Fruit fly (Drosophila melanogaster) whole organism, embryonic: ENCODE measurements around the gene dlg1.

Experiments used
- B-H2 ChIP-seq: fragments of 200-800 bp; sonication (Bioruptor generic); optimal IDR thresholded peaks from 2 replicates; lab custom pipeline; 2018; ENCODE audit warnings: missing biosample characterization, mild to moderate bottlenecking, missing genetic modification characterization
- CG11247 ChIP-seq: fragments of 200-800 bp; sonication (Bioruptor generic); IDR thresholded peaks from 2 replicates; pipeline ENCODE4 v1.3.6; 2022; ENCODE audit warnings: missing biosample characterization, missing genetic modification characterization
- CG12769 ChIP-seq: fragments of 200-800 bp; sonication (Bioruptor generic); optimal IDR thresholded peaks from 2 replicates; lab custom pipeline; 2019; ENCODE audit warnings: missing biosample characterization, mild to moderate bottlenecking, missing genetic modification characterization, moderate library complexity
- CG13123 ChIP-seq: fragments of 200-800 bp; sonication (Bioruptor generic); optimal IDR thresholded peaks from 2 replicates; lab custom pipeline; 2016; ENCODE audit warnings: missing biosample characterization, missing genetic modification characterization
- CG14965 ChIP-seq: fragments of 200-800 bp; sonication (Bioruptor generic); optimal IDR thresholded peaks from 2 replicates; lab custom pipeline; 2016; ENCODE audit warnings: missing biosample characterization, missing genetic modification characterization, borderline replicate concordance
- CG1602 ChIP-seq: fragments of 200-800 bp; sonication (Bioruptor generic); optimal IDR thresholded peaks from 3 replicates; lab custom pipeline; 2016; ENCODE audit warnings: missing biosample characterization, missing genetic modification characterization
- CG1603 ChIP-seq: fragments of 200-800 bp; sonication (Bioruptor generic); optimal IDR thresholded peaks from 2 replicates; lab custom pipeline; 2019; ENCODE audit warnings: missing biosample characterization, mild to moderate bottlenecking, missing genetic modification characterization, moderate library complexity
- CG17328 ChIP-seq: fragments of 200-800 bp; sonication (Bioruptor generic); IDR thresholded peaks from 2 replicates; pipeline ENCODE4 v1.3.6; 2022; ENCODE audit warnings: missing biosample characterization, missing genetic modification characterization
- CG17912 ChIP-seq: fragments of 200-800 bp; sonication (Bioruptor generic); optimal IDR thresholded peaks from 2 replicates; lab custom pipeline; 2018; ENCODE audit warnings: missing biosample characterization, mild to moderate bottlenecking, missing genetic modification characterization
- CG2678 ChIP-seq: fragments of 200-800 bp; sonication (Bioruptor generic); optimal IDR thresholded peaks from 3 replicates; lab custom pipeline; 2019; ENCODE audit warnings: missing biosample characterization, mild to moderate bottlenecking, missing genetic modification characterization, moderate library complexity
- CG2875 ChIP-seq: fragments of 200-800 bp; sonication (Bioruptor generic); optimal IDR thresholded peaks from 2 replicates; lab custom pipeline; 2017; ENCODE audit warnings: missing biosample characterization, mild to moderate bottlenecking, missing genetic modification characterization, missing genetic modification reagents
- CG32532 ChIP-seq: fragments of 200-800 bp; sonication (Bioruptor generic); IDR thresholded peaks from 2 replicates; pipeline ENCODE4 v1.3.6; 2022; ENCODE audit warnings: missing biosample characterization, missing genetic modification characterization
- CG8924 ChIP-seq: fragments of 200-800 bp; optimal IDR thresholded peaks from 3 replicates; lab custom pipeline; 2019; ENCODE audit warnings: missing biosample characterization, mild to moderate bottlenecking, missing genetic modification characterization, moderate library complexity
- CG9876 ChIP-seq: fragments of 200-800 bp; sonication (Bioruptor generic); optimal IDR thresholded peaks from 2 replicates; lab custom pipeline; 2016; ENCODE audit warnings: missing biosample characterization, missing genetic modification characterization
- CG9932 ChIP-seq: fragments of 200-800 bp; sonication (Bioruptor generic); IDR thresholded peaks from 2 replicates; pipeline ENCODE4 v1.3.6; 2022; ENCODE audit warnings: missing biosample characterization, missing genetic modification characterization
- Chrac-16 ChIP-seq: fragments of 200-800 bp; sonication (Bioruptor generic); optimal IDR thresholded peaks from 3 replicates; lab custom pipeline; 2016; ENCODE audit warnings: missing biosample characterization, missing genetic modification characterization
- Doc3 ChIP-seq: fragments of 200-800 bp; sonication (Bioruptor generic); IDR thresholded peaks from 3 replicates; pipeline ENCODE4 v1.3.6; 2022; ENCODE audit warnings: missing biosample characterization, missing genetic modification characterization; ENCODE audit not compliant: partially characterized antibody
- HLH4C ChIP-seq: fragments of 200-800 bp; sonication (Bioruptor generic); IDR thresholded peaks from 3 replicates; pipeline ENCODE4 v1.3.6; 2022; ENCODE audit warnings: missing biosample characterization, missing genetic modification characterization; ENCODE audit not compliant: partially characterized antibody
- Hr3 ChIP-seq: fragments of 200-800 bp; sonication (Bioruptor generic); optimal IDR thresholded peaks from 3 replicates; lab custom pipeline; 2016; ENCODE audit warnings: missing biosample characterization, missing genetic modification characterization
- MESR4 ChIP-seq: fragments of 200-800 bp; sonication (Bioruptor generic); optimal IDR thresholded peaks from 2 replicates; lab custom pipeline; 2018; ENCODE audit warnings: missing biosample characterization, mild to moderate bottlenecking, missing genetic modification characterization, moderate library complexity
- Mes4 ChIP-seq: fragments of 200-800 bp; sonication (Bioruptor generic); optimal IDR thresholded peaks from 2 replicates; lab custom pipeline; 2016; ENCODE audit warnings: missing biosample characterization, missing genetic modification characterization
- Nf-YA ChIP-seq: fragments of 200-800 bp; sonication (Bioruptor generic); IDR thresholded peaks from 2 replicates; pipeline ENCODE4 v1.3.6; 2022; ENCODE audit warnings: missing biosample characterization, missing genetic modification characterization
- Oli ChIP-seq: fragments of 200-800 bp; sonication (Bioruptor generic); optimal IDR thresholded peaks from 2 replicates; lab custom pipeline; 2018; ENCODE audit warnings: missing biosample characterization, mild to moderate bottlenecking, missing genetic modification characterization, moderate library complexity
- Pdp1 ChIP-seq, 2 experiments: fragments of 200-800 bp; sonication (Bioruptor generic); optimal IDR thresholded peaks; 3 replicates each; lab custom pipeline; 2016; ENCODE audit warnings: missing biosample characterization in 2 of 2, missing genetic modification characterization in 2 of 2, mild to moderate bottlenecking in 1 of 2, moderate library complexity in 1 of 2
- Rx ChIP-seq: fragments of 200-800 bp; sonication (Bioruptor generic); IDR thresholded peaks from 2 replicates; pipeline ENCODE4 v1.3.6; 2022; ENCODE audit warnings: missing biosample characterization, missing genetic modification characterization
- Sox100B ChIP-seq: fragments of 200-800 bp; sonication (Bioruptor generic); optimal IDR thresholded peaks from 3 replicates; lab custom pipeline; 2018; ENCODE audit warnings: missing biosample characterization, mild to moderate bottlenecking, missing genetic modification characterization
- Sox102F ChIP-seq: fragments of 200-800 bp; sonication (Bioruptor generic); optimal IDR thresholded peaks from 2 replicates; lab custom pipeline; 2018; ENCODE audit warnings: missing biosample characterization, mild to moderate bottlenecking, missing genetic modification characterization, moderate library complexity
- Spps ChIP-seq: fragments of 200-800 bp; sonication (Bioruptor generic); optimal IDR thresholded peaks from 2 replicates; lab custom pipeline; 2018; ENCODE audit warnings: missing biosample characterization, mild to moderate bottlenecking, missing genetic modification characterization
- aop ChIP-seq: fragments of 200-800 bp; sonication (Bioruptor generic); IDR thresholded peaks from 2 replicates; pipeline ENCODE4 v1.3.6; 2022; ENCODE audit warnings: missing biosample characterization, missing genetic modification characterization
- ash1 ChIP-seq: fragments of 200-800 bp; sonication (Bioruptor generic); optimal IDR thresholded peaks from 2 replicates; lab custom pipeline; 2018; ENCODE audit warnings: missing biosample characterization, mild to moderate bottlenecking, missing genetic modification characterization
- btn ChIP-seq: fragments of 200-800 bp; sonication (Bioruptor generic); optimal IDR thresholded peaks from 2 replicates; lab custom pipeline; 2016; ENCODE audit warnings: missing biosample characterization, missing genetic modification characterization
- chif ChIP-seq, 2 experiments: fragments of 200-800 bp; sonication (Bioruptor generic); optimal IDR thresholded peaks; 3 replicates each; lab custom pipeline; 2016; ENCODE audit warnings: missing biosample characterization in 2 of 2, missing genetic modification characterization in 2 of 2
- exex ChIP-seq: fragments of 200-800 bp; sonication (Bioruptor generic); optimal IDR thresholded peaks from 4 replicates; lab custom pipeline; 2018; ENCODE audit warnings: missing biosample characterization, mild to moderate bottlenecking, missing genetic modification characterization, moderate library complexity
- ftz-f1 ChIP-seq: fragments of 200-800 bp; sonication (Bioruptor generic); optimal IDR thresholded peaks from 2 replicates; lab custom pipeline; 2016; ENCODE audit warnings: missing biosample characterization, missing genetic modification characterization
- gce ChIP-seq: fragments of 200-800 bp; sonication (Bioruptor generic); IDR thresholded peaks from 3 replicates; pipeline ENCODE4 v1.3.6; 2022; ENCODE audit warnings: missing biosample characterization, missing genetic modification characterization
- hbn ChIP-seq: fragments of 200-800 bp; sonication (Bioruptor generic); IDR thresholded peaks from 2 replicates; pipeline ENCODE4 v1.3.6; 2022; ENCODE audit warnings: missing biosample characterization, missing genetic modification characterization; ENCODE audit not compliant: partially characterized antibody
- lab ChIP-seq: fragments of 200-800 bp; sonication (Bioruptor generic); optimal IDR thresholded peaks from 3 replicates; lab custom pipeline; 2017; ENCODE audit warnings: missing biosample characterization, missing genetic modification characterization, mild to moderate bottlenecking, moderate library complexity, missing genetic modification reagents
- lov ChIP-seq, 2 experiments: fragments of 200-800 bp in 1 of 2; fragments of >200 bp in 1 of 2; sonication (Bioruptor generic) in 1 of 2; IDR thresholded peaks in 1 of 2; optimal IDR thresholded peaks in 1 of 2; 2 replicates in 1 of 2; 3 replicates in 1 of 2; pipeline versions ENCODE4 v1.3.6 to Lab custom; 2017 to 2022; ENCODE audit warnings: missing biosample characterization in 1 of 2, missing genetic modification characterization in 1 of 2
- luna ChIP-seq: fragments of 200-800 bp; sonication (Bioruptor generic); optimal IDR thresholded peaks from 2 replicates; lab custom pipeline; 2016; ENCODE audit warnings: missing biosample characterization, missing genetic modification characterization
- nau ChIP-seq: fragments of 200-800 bp; sonication (Bioruptor generic); optimal IDR thresholded peaks from 3 replicates; lab custom pipeline; 2017; ENCODE audit warnings: missing biosample characterization, mild to moderate bottlenecking, missing genetic modification characterization, missing genetic modification reagents
- pho ChIP-seq: fragments of 200-800 bp; sonication (Bioruptor generic); optimal IDR thresholded peaks from 2 replicates; lab custom pipeline; 2016; ENCODE audit warnings: missing biosample characterization, missing genetic modification characterization
- slp2 ChIP-seq: fragments of 200-800 bp; sonication (Bioruptor generic); optimal IDR thresholded peaks from 2 replicates; lab custom pipeline; 2016; ENCODE audit warnings: missing biosample characterization, missing genetic modification characterization
- sqz ChIP-seq: fragments of 200-800 bp; sonication (Bioruptor generic); optimal IDR thresholded peaks from 3 replicates; lab custom pipeline; 2018; ENCODE audit warnings: missing biosample characterization, mild to moderate bottlenecking, missing genetic modification characterization
- toy ChIP-seq: fragments of 200-800 bp; sonication (Bioruptor generic); IDR thresholded peaks from 2 replicates; pipeline ENCODE4 v1.3.6; 2022; ENCODE audit warnings: missing biosample characterization, missing genetic modification characterization
- trh ChIP-seq: fragments of 200-800 bp; sonication (Bioruptor generic); optimal IDR thresholded peaks from 2 replicates; lab custom pipeline; 2016; ENCODE audit warnings: missing biosample characterization, missing genetic modification characterization
- twi ChIP-seq: fragments of 200-800 bp; optimal IDR thresholded peaks from 2 replicates; lab custom pipeline; 2019; ENCODE audit warnings: missing biosample characterization, mild to moderate bottlenecking, missing genetic modification characterization, moderate library complexity
- wdn ChIP-seq: fragments of 200-800 bp; sonication (Bioruptor generic); IDR thresholded peaks from 2 replicates; pipeline ENCODE4 v1.3.6; 2022; ENCODE audit warnings: missing biosample characterization, missing genetic modification characterization

Gene dlg1

dm6 chrX:11338973-11339867 lies 30.2 kb upstream of the dlg1 start (continued):
- TF ChIP-seq Doc3 (peak; percentile 78), CG9932 (peak; percentile 78), CG14965 (GFP tag; lab: Kevin White, UChicago) (no peak), ftz-f1 (GFP tag; lab: Kevin White, UChicago) (no peak), btn (GFP tag; lab: Kevin White, UChicago) (no peak), Nf-YA (GFP tag; lab: Robert Waterston, UW) (no peak), twi (tag; lab: Kevin White, UChicago) (peak; percentile 15), CG13123 (peak; percentile 45), CG11247 (peak; percentile 51; the same call in 1 of the 2 replicates), gce (no peak), Spps (no peak), Chrac-16 (GFP tag; lab: Kevin White, UChicago) (peak; percentile 47), trh (GFP tag; lab: Kevin White, UChicago) (no peak), toy (GFP tag; lab: Robert Waterston, UW) (no peak), lab (peak; percentile 12), Mes4 (peak; percentile 15), Sox100B (GFP tag; lab: Kevin White, UChicago) (no peak), ash1 (GFP tag; lab: Kevin White, UChicago) (no peak), CG8924 (tag; lab: Kevin White, UChicago) (peak; percentile 81), CG17328 (no peak), nau (GFP tag; lab: Kevin White, UChicago) (no peak), hbn (GFP tag; lab: Robert Waterston, UW) (peak; percentile 82), CG2678 (tag; lab: Kevin White, UChicago) (peak; percentile 23), aop (GFP tag; lab: Robert Waterston, UW) (no peak; the same call in none of the 2 replicates), luna (GFP tag; lab: Kevin White, UChicago) (no peak), slp2 (peak; percentile 31), sqz (GFP tag; lab: Kevin White, UChicago) (peak; percentile 68), Oli (tag; lab: Kevin White, UChicago) (no peak), wdn (GFP tag; lab: Robert Waterston, UW) (no peak), HLH4C (GFP tag; lab: Robert Waterston, UW) (peak; percentile 91), Pdp1 (GFP tag; optimal IDR thresholded peaks at IDR 0.05; lab: Kevin White, UChicago) (peak; percentile 58 to 65), CG1602 (no peak), CG1603 (tag; lab: Kevin White, UChicago) (peak; percentile 89), CG17912 (GFP tag; lab: Kevin White, UChicago) (no peak), MESR4 (GFP tag; lab: Kevin White, UChicago) (peak; percentile 53), chif (GFP tag; optimal IDR thresholded peaks at IDR 0.05; lab: Kevin White, UChicago) (peak in 1 of 2 experiments; percentile 31), exex (tag; lab: Kevin White, UChicago) (peak; percentile 14), CG2875 (GFP tag; lab: Kevin White, UChicago) (peak; percentile 17), CG32532 (GFP tag; lab: Robert Waterston, UW) (peak; percentile 53), Sox102F (GFP tag; lab: Kevin White, UChicago) (peak; percentile 18), CG12769 (tag; lab: Kevin White, UChicago) (no peak), lov (optimal IDR thresholded peaks at IDR 0.05; lab: Kevin White, UChicago) (no peak), lov (GFP tag; IDR thresholded peaks at IDR 0.05; lab: Robert Waterston, UW) (0 out of 3 replicates have a peak, but pooled peaks have one; percentile 29), Rx (GFP tag; lab: Robert Waterston, UW) (0 out of 2 replicates have a peak, but pooled peaks have one; percentile 2), CG9876 (peak; percentile 13), B-H2 (GFP tag; lab: Kevin White, UChicago) (peak; percentile 65), pho (GFP tag; lab: Kevin White, UChicago) (peak; percentile 53), Hr3 (peak; percentile 34)
